Fruit fly (Drosophila melanogaster) whole organism, prepupa: Measurements from ENCODE around the gene CG14322.

Source experiments
- CG1621 ChIP-seq: fragments of 200-800 bp; sonication (Bioruptor generic); optimal IDR thresholded peaks from 3 replicates; lab custom pipeline; 2018; ENCODE audit warnings: missing biosample characterization, mild to moderate bottlenecking, missing genetic modification characterization
- Met ChIP-seq: fragments of 200-800 bp; sonication (Bioruptor generic); optimal IDR thresholded peaks from 3 replicates; lab custom pipeline; 2016; ENCODE audit warnings: missing biosample characterization, missing genetic modification characterization

DNA sequence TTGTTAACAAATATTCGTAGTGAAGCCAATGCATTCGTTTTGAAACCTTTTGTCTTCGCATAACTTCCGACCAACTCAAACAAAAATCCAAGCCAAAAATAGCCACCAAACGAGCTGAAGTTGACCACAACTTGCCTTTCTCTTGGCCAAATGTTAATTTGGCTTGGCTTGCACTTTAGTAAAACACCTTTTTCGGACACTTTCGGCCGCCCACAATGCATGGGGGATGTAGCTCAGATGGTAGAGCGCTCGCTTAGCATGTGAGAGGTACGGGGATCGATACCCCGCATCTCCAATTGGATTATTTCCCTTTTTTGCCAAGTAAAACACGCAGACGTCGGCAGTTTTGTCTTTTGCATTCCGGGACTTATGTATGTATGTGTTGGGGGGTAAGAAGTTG lies 9.4 kb downstream of the CG14322 start:
- TF ChIP-seq Met (GFP tag; lab: Kevin White, UChicago) (no peak), CG1621 (tag; lab: Kevin White, UChicago) (no peak)
